Worm (Caenorhabditis elegans): ENCODE results near the gene crn-3.

crn-3 gene

ce11 chrII:10546784-10547087 is 41.1 kb upstream of the crn-3 start:
- TF ChIP-seq nhr-237 (tag; optimal IDR thresholded peaks at IDR 0.05), result no peak
- TF ChIP-seq nhr-12 (tag; optimal IDR thresholded peaks at IDR 0.05), result no peak
- peak; percentile 76 for TF ChIP-seq unc-62 (GFP tag; optimal IDR thresholded peaks at IDR 0.05)
- TF ChIP-seq unc-39 (tag; optimal IDR thresholded peaks at IDR 0.05), result no peak
- TF ChIP-seq ceh-39 (tag; optimal IDR thresholded peaks at IDR 0.05), result no peak
- TF ChIP-seq blmp-1 (tag; optimal IDR thresholded peaks at IDR 0.05), result no peak

- TF ChIP-seq zip-8 (tag; optimal IDR thresholded peaks at IDR 0.05), result no peak
- TF ChIP-seq ceh-39 (tag; optimal IDR thresholded peaks at IDR 0.05), result no peak
- no peak for TF ChIP-seq flh-1 (GFP tag; optimal IDR thresholded peaks at IDR 0.05)
These were observed 40.5 kb upstream of the crn-3 start for ce11 chrII:10547311-10547710.

- TF ChIP-seq sptf-1 (tag; optimal IDR thresholded peaks at IDR 0.05) (peak; percentile 11), M03D4.4 (tag; optimal IDR thresholded peaks at IDR 0.05) (peak; percentile 5), nhr-28 (tag; optimal IDR thresholded peaks at IDR 0.05) (no peak), cnd-1 (tag; optimal IDR thresholded peaks at IDR 0.05) (peak; percentile 56), unc-120 (tag; optimal IDR thresholded peaks at IDR 0.05; ENCODE audit: poor library complexity, severe bottlenecking) (no peak), unc-39 (tag; optimal IDR thresholded peaks at IDR 0.05) (no peak), unc-62 (GFP tag; optimal IDR thresholded peaks at IDR 0.05) (no peak), mep-1 (tag; optimal IDR thresholded peaks at IDR 0.05) (no peak), nhr-76 (tag; optimal IDR thresholded peaks at IDR 0.05) (no peak), zip-8 (tag; optimal IDR thresholded peaks at IDR 0.05) (no peak), elt-3 (tag; optimal IDR thresholded peaks at IDR 0.05) (no peak), ces-1 (GFP tag; optimal IDR thresholded peaks at IDR 0.05) (no peak)
These were observed 39.8 kb upstream of the crn-3 start for ce11 chrII:10547803-10548693.

- TF ChIP-seq mab-5 (tag; optimal IDR thresholded peaks at IDR 0.05), result no peak
- peak; percentile 32 for TF ChIP-seq lin-32 (GFP tag; optimal IDR thresholded peaks at IDR 0.05)
- TF ChIP-seq zip-8 (tag; optimal IDR thresholded peaks at IDR 0.05), result no peak
- no peak for TF ChIP-seq nhr-28 (tag; optimal IDR thresholded peaks at IDR 0.05)
- no peak for TF ChIP-seq elt-3 (tag; optimal IDR thresholded peaks at IDR 0.05)
- peak; percentile 28 for TF ChIP-seq mls-2 (tag; optimal IDR thresholded peaks at IDR 0.05)
- TF ChIP-seq nhr-76 (tag; optimal IDR thresholded peaks at IDR 0.05), result no peak
- TF ChIP-seq nhr-237 (tag; optimal IDR thresholded peaks at IDR 0.05), result peak; percentile 55
- no peak for TF ChIP-seq unc-39 (tag; optimal IDR thresholded peaks at IDR 0.05)
- peak; percentile 63 for TF ChIP-seq cnd-1 (tag; optimal IDR thresholded peaks at IDR 0.05)
- peak; percentile 85 for TF ChIP-seq pha-4 (tag; optimal IDR thresholded peaks at IDR 0.05)
- peak; percentile 68 for TF ChIP-seq sptf-1 (tag; optimal IDR thresholded peaks at IDR 0.05)
- no peak for TF ChIP-seq snpc-4 (tag; optimal IDR thresholded peaks at IDR 0.05)
- TF ChIP-seq sem-2 (GFP tag; optimal IDR thresholded peaks at IDR 0.05), result no peak
- peak; percentile 57 for TF ChIP-seq mep-1 (tag; optimal IDR thresholded peaks at IDR 0.05)
- no peak for TF ChIP-seq hlh-1 (tag; optimal IDR thresholded peaks at IDR 0.05)
- no peak for TF ChIP-seq blmp-1 (tag; optimal IDR thresholded peaks at IDR 0.05)
- TF ChIP-seq M03D4.4 (tag; optimal IDR thresholded peaks at IDR 0.05), result no peak
- TF ChIP-seq unc-62 (GFP tag; optimal IDR thresholded peaks at IDR 0.05), result peak; percentile 65
- TF ChIP-seq ces-1 (GFP tag; optimal IDR thresholded peaks at IDR 0.05), result peak; percentile 70
- TF ChIP-seq nhr-2 (tag; optimal IDR thresholded peaks at IDR 0.05), result peak; percentile 99
- no peak for TF ChIP-seq elt-1 (tag; optimal IDR thresholded peaks at IDR 0.05; ENCODE audit: borderline replicate concordance, insufficient read depth)
- TF ChIP-seq drap-1 (GFP tag; optimal IDR thresholded peaks at IDR 0.05), result peak; percentile 11
- no peak for TF ChIP-seq tbx-8 (GFP tag; optimal IDR thresholded peaks at IDR 0.05)
- peak; percentile 67 for TF ChIP-seq lin-13 (tag; optimal IDR thresholded peaks at IDR 0.05)
- TF ChIP-seq lsy-2 (tag; optimal IDR thresholded peaks at IDR 0.05), result peak; percentile 30
- peak; percentile 10 for TF ChIP-seq ceh-39 (tag; optimal IDR thresholded peaks at IDR 0.05)
- peak; percentile 68 for TF ChIP-seq ztf-11 (tag; optimal IDR thresholded peaks at IDR 0.05)
- TF ChIP-seq ceh-43 (GFP tag; optimal IDR thresholded peaks at IDR 0.05), result no peak
- TF ChIP-seq ham-2 (GFP tag; optimal IDR thresholded peaks at IDR 0.05), result peak; percentile 74
- TF ChIP-seq nhr-12 (tag; optimal IDR thresholded peaks at IDR 0.05), result peak; percentile 42
- peak; percentile 22 for TF ChIP-seq flh-1 (GFP tag; optimal IDR thresholded peaks at IDR 0.05)
- no peak for TF ChIP-seq ceh-83 (GFP tag; optimal IDR thresholded peaks at IDR 0.05)
- no peak for TF ChIP-seq bed-3 (GFP tag; optimal IDR thresholded peaks at IDR 0.05)
- peak; percentile 71 for TF ChIP-seq unc-120 (tag; optimal IDR thresholded peaks at IDR 0.05; ENCODE audit: poor library complexity, severe bottlenecking)
These were observed 38.8 kb upstream of the crn-3 start for ce11 chrII:10548778-10549671.
